Worm (Caenorhabditis elegans) whole organism, L4 larva: ENCODE data around the gene F41G3.6.

Experiments
- lin-13 ChIP-seq: fragments of 150-350 bp; optimal IDR thresholded peaks from 2 replicates; lab custom pipeline; 2014; ENCODE audit warnings: missing biosample characterization, missing genetic modification reagents, missing genetic modification characterization
- nhr-42 ChIP-seq: fragments of 200-800 bp; sonication (Bioruptor generic); IDR thresholded peaks from 2 replicates; pipeline ENCODE4 v1.3.6; 2022; ENCODE audit warnings: missing genetic modification characterization, missing compliant biosample characterization
- nhr-77 ChIP-seq: fragments of 150-350 bp; optimal IDR thresholded peaks from 2 replicates; lab custom pipeline; 2014; ENCODE audit warnings: missing biosample characterization, missing genetic modification characterization

ce11 chrII:6768014-6768413 is 25.3 kb downstream of the F41G3.6 start, which contains the start of gene F41G3.18:
- no peak for TF ChIP-seq nhr-42 (GFP tag; lab: Robert Waterston, UW)
- no peak for TF ChIP-seq lin-13
- TF ChIP-seq nhr-77 (tag; lab: Kevin White, UChicago): no peak
